Worm (Caenorhabditis elegans) whole organism, young adult: Measurements from ENCODE around the gene egl-13.

Experiments used
- Y53F4B.3 ChIP-seq: fragments of 200-800 bp; sonication (Bioruptor generic); IDR thresholded peaks from 2 replicates; pipeline ENCODE4 v1.3.6; 2022; ENCODE audit warnings: missing genetic modification reagents, missing genetic modification characterization, missing compliant biosample characterization
- Y56A3A.18 ChIP-seq: fragments of 200-800 bp; sonication (Bioruptor generic); IDR thresholded peaks from 2 replicates; pipeline ENCODE4 v1.3.6; 2022; ENCODE audit warnings: missing genetic modification reagents, missing genetic modification characterization, missing compliant biosample characterization
- ama-1 ChIP-seq, 3 experiments: fragments of 150-350 bp in 1 of 3; sonication (generic microtip) in 2 of 3; optimal IDR thresholded peaks; 2 replicates each; lab custom pipeline; 2014 to 2018; ENCODE audit warnings: missing biosample characterization in 2 of 3, missing genetic modification characterization in 2 of 3, missing genetic modification reagents in 2 of 3
- egl-18 ChIP-seq: fragments of 200-800 bp; sonication (Bioruptor generic); IDR thresholded peaks from 2 replicates; pipeline ENCODE4 v1.3.6; 2022; ENCODE audit warnings: missing genetic modification reagents, missing genetic modification characterization, missing compliant biosample characterization
- lsl-1 ChIP-seq: fragments of 200-800 bp; sonication (Bioruptor generic); optimal IDR thresholded peaks from 2 replicates; lab custom pipeline; 2018; ENCODE audit warnings: mild to moderate bottlenecking, missing genetic modification characterization, moderate library complexity, missing compliant biosample characterization
- unc-62 ChIP-seq: fragments of 150-350 bp; optimal IDR thresholded peaks from 2 replicates; lab custom pipeline; 2014; ENCODE audit warnings: missing biosample characterization, missing genetic modification reagents, missing genetic modification characterization
- zfh-2 ChIP-seq: fragments of 200-800 bp; sonication (Bioruptor generic); conservative IDR thresholded peaks from 2 replicates; pipeline ENCODE4 v1.3.6; 2022; ENCODE audit warnings: missing genetic modification reagents, missing genetic modification characterization, missing compliant biosample characterization

DNA sequence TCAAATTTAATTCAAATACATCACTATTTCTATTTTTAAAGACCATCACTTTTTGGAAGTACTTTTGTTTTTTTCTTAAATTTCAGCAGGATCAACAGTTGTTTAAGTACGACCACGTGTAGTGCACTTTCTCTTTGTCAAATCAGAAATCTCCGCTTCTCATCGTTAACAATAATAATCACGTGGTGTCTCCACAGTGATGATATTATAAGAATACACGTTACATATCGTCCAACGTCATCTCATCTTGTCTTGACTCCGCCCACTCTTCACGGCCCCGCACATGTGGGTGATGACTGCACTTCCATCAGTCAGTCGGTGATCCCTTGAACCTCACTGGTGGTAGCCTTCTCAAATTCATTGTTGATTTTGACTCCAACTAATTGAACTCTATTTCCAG, 33.7 kb upstream of the egl-13 start, which contains the start of gene argn-1:
- TF ChIP-seq Y56A3A.18 (GFP tag; lab: Robert Waterston, UW): no peak
- TF ChIP-seq ama-1 (optimal IDR thresholded peaks at IDR 0.05; lab: Kevin White, UChicago): no peak
- TF ChIP-seq ama-1 (GFP tag; optimal IDR thresholded peaks at IDR 0.05; lab: Kevin White, UChicago): no peak
- no peak for TF ChIP-seq lsl-1 (GFP tag; lab: Kevin White, UChicago)
- no peak for TF ChIP-seq unc-62 (GFP tag; lab: Kevin White, UChicago)
- no peak for TF ChIP-seq zfh-2 (GFP tag; lab: Robert Waterston, UW)
- TF ChIP-seq Y53F4B.3: no peak
- TF ChIP-seq egl-18: no peak
